Worm (Caenorhabditis elegans) whole organism, L3 larva: ENCODE measurements around the gene Y82E9BR.9.

Source experiments
- R02D3.7 ChIP-seq: fragments of 150-350 bp; optimal IDR thresholded peaks from 2 replicates; lab custom pipeline; 2014; ENCODE audit warnings: missing biosample characterization, missing genetic modification characterization
- ZK546.5 ChIP-seq: sonication (generic microtip); optimal IDR thresholded peaks from 2 replicates; lab custom pipeline; 2017; ENCODE audit warnings: missing biosample characterization, missing genetic modification characterization
- aly-2 ChIP-seq: fragments of 150-350 bp; optimal IDR thresholded peaks from 2 replicates; lab custom pipeline; 2014; ENCODE audit warnings: missing biosample characterization, missing genetic modification characterization
- ceh-16 ChIP-seq: sonication (generic microtip); optimal IDR thresholded peaks from 2 replicates; lab custom pipeline; 2017; ENCODE audit warnings: missing biosample characterization, missing genetic modification characterization
- ceh-28 ChIP-seq: fragments of 150-350 bp; optimal IDR thresholded peaks from 2 replicates; lab custom pipeline; 2014; ENCODE audit warnings: missing biosample characterization, missing genetic modification reagents, missing genetic modification characterization
- ceh-82 ChIP-seq: fragments of 150-350 bp; optimal IDR thresholded peaks from 2 replicates; lab custom pipeline; 2014; ENCODE audit warnings: missing biosample characterization, missing genetic modification characterization
- daf-12 ChIP-seq: fragments of 150-350 bp; optimal IDR thresholded peaks from 2 replicates; lab custom pipeline; 2014; ENCODE audit warnings: missing biosample characterization, missing genetic modification reagents, missing genetic modification characterization
- egl-5 ChIP-seq: fragments of 150-350 bp; optimal IDR thresholded peaks from 2 replicates; lab custom pipeline; 2017; ENCODE audit warnings: missing biosample characterization, missing genetic modification reagents, missing genetic modification characterization, inconsistent platforms
- elt-2 ChIP-seq: sonication (generic microtip); optimal IDR thresholded peaks from 2 replicates; lab custom pipeline; 2016; ENCODE audit warnings: missing genetic modification reagents, mild to moderate bottlenecking, missing genetic modification characterization, missing compliant biosample characterization
- elt-3 ChIP-seq, 3 experiments: fragments of 150-350 bp in 1 of 3; sonication (generic microtip) in 2 of 3; optimal IDR thresholded peaks; 2 replicates in 2 of 3; 4 replicates in 1 of 3; lab custom pipeline; 2014 to 2017; ENCODE audit warnings: missing biosample characterization in 3 of 3, missing genetic modification characterization in 3 of 3
- fkh-2 ChIP-seq: fragments of 150-350 bp; optimal IDR thresholded peaks from 2 replicates; lab custom pipeline; 2014; ENCODE audit warnings: missing biosample characterization, missing genetic modification reagents, missing genetic modification characterization
- fos-1 ChIP-seq: fragments of 150-350 bp; optimal IDR thresholded peaks from 2 replicates; lab custom pipeline; 2014; ENCODE audit warnings: missing biosample characterization, missing genetic modification characterization
- jun-1 ChIP-seq: fragments of 150-350 bp; optimal IDR thresholded peaks from 2 replicates; lab custom pipeline; 2014; ENCODE audit warnings: missing biosample characterization, missing genetic modification reagents, missing genetic modification characterization
- lin-15B ChIP-seq: fragments of 150-350 bp; optimal IDR thresholded peaks from 2 replicates; lab custom pipeline; 2014; ENCODE audit warnings: missing biosample characterization, missing genetic modification characterization
- lin-39 ChIP-seq: fragments of 150-350 bp; optimal IDR thresholded peaks from 2 replicates; lab custom pipeline; 2018; ENCODE audit warnings: missing biosample characterization, missing genetic modification reagents, missing genetic modification characterization
- lsy-12 ChIP-seq: sonication (generic microtip); optimal IDR thresholded peaks from 2 replicates; lab custom pipeline; 2016; ENCODE audit warnings: mild to moderate bottlenecking, missing genetic modification characterization, missing compliant biosample characterization
- mdl-1 ChIP-seq: fragments of 150-350 bp; optimal IDR thresholded peaks from 2 replicates; lab custom pipeline; 2014; ENCODE audit warnings: missing biosample characterization, missing genetic modification characterization
- mml-1 ChIP-seq: fragments of 150-350 bp; sonication (generic microtip); optimal IDR thresholded peaks from 3 replicates; lab custom pipeline; 2014; ENCODE audit warnings: missing biosample characterization, missing genetic modification characterization
- nfya-1 ChIP-seq: sonication (generic microtip); optimal IDR thresholded peaks from 2 replicates; lab custom pipeline; 2017; ENCODE audit warnings: missing genetic modification characterization, mild to moderate bottlenecking, missing compliant biosample characterization, antibody characterized with exemption, moderate library complexity; ENCODE audit not compliant: insufficient read depth
- nhr-12 ChIP-seq: fragments of 150-350 bp; optimal IDR thresholded peaks from 2 replicates; lab custom pipeline; 2014; ENCODE audit warnings: missing biosample characterization, missing genetic modification characterization
- nhr-237 ChIP-seq: fragments of 150-350 bp; optimal IDR thresholded peaks from 2 replicates; lab custom pipeline; 2014; ENCODE audit warnings: missing biosample characterization, missing genetic modification characterization
- nhr-25 ChIP-seq: sonication (generic microtip); optimal IDR thresholded peaks from 2 replicates; lab custom pipeline; 2017; ENCODE audit warnings: missing biosample characterization, missing genetic modification characterization
- nhr-28 ChIP-seq: fragments of 150-350 bp; optimal IDR thresholded peaks from 2 replicates; lab custom pipeline; 2014; ENCODE audit warnings: missing biosample characterization, missing genetic modification characterization
- nhr-67 ChIP-seq: fragments of 150-350 bp; optimal IDR thresholded peaks from 2 replicates; lab custom pipeline; 2014; ENCODE audit warnings: missing biosample characterization, missing genetic modification characterization
- nhr-77 ChIP-seq: fragments of 150-350 bp; optimal IDR thresholded peaks from 2 replicates; lab custom pipeline; 2014; ENCODE audit warnings: missing biosample characterization, missing genetic modification characterization
- pha-4 ChIP-seq: fragments of 150-350 bp; optimal IDR thresholded peaks from 2 replicates; lab custom pipeline; 2014; ENCODE audit warnings: missing biosample characterization, missing genetic modification reagents, missing genetic modification characterization
- skn-1 ChIP-seq: fragments of 150-350 bp; optimal IDR thresholded peaks from 2 replicates; lab custom pipeline; 2014; ENCODE audit warnings: missing biosample characterization, missing genetic modification characterization
- snpc-4 ChIP-seq: fragments of 150-350 bp; optimal IDR thresholded peaks from 2 replicates; lab custom pipeline; 2014; ENCODE audit warnings: missing biosample characterization, missing genetic modification characterization
- unc-39 ChIP-seq: sonication (generic microtip); optimal IDR thresholded peaks from 4 replicates; lab custom pipeline; 2017; ENCODE audit warnings: missing biosample characterization, missing genetic modification characterization
- unc-62 ChIP-seq: fragments of 150-350 bp; sonication (generic microtip); optimal IDR thresholded peaks from 4 replicates; lab custom pipeline; 2014; ENCODE audit warnings: missing biosample characterization, missing genetic modification reagents, missing genetic modification characterization
- zag-1 ChIP-seq: fragments of 150-350 bp; optimal IDR thresholded peaks from 2 replicates; lab custom pipeline; 2014; ENCODE audit warnings: missing biosample characterization, missing genetic modification characterization
- ztf-11 ChIP-seq: fragments of 150-350 bp; optimal IDR thresholded peaks from 2 replicates; lab custom pipeline; 2014; ENCODE audit warnings: missing biosample characterization, missing genetic modification characterization

Y82E9BR.9 gene

DNA sequence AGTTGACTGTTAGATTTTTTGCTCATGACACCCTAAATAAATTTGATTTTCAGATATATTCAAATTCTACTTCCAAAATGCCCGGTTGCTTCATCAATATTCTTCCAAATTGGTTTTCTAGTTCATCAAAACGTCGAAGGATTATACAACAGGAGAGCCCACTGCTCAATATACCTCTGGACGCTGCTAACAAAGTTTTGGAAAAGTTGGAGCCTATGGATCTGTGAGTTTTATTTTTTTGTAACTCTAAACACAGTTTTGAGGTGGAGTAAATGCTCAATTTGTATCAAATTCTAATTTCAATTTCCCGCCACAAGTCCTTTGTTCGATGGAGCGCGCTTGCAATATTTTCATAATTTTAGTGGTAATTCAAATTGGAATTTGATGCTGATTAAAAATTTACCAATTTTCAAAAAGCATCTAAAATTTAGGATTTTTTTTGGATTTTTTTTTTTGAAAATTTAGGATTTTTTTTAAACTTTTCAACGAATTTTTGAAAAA is 16.6 kb downstream of the Y82E9BR.9 start, which contains the start of gene fbxa-27:
Gene fbxa-27 (plus strand): TSS at position 51 of the 501 bp plus-strand sequence.
- TF ChIP-seq daf-12 (tag; lab: Kevin White, UChicago) = no peak
- TF ChIP-seq egl-5 = no peak
- TF ChIP-seq elt-3 (tag; optimal IDR thresholded peaks at IDR 0.05; lab: Kevin White, UChicago) = no peak
- TF ChIP-seq jun-1 (tag; lab: Kevin White, UChicago) = no peak
- no peak for TF ChIP-seq aly-2 (tag; lab: Kevin White, UChicago)
- no peak for TF ChIP-seq lsy-12 (tag; lab: Kevin White, UChicago)
- no peak for TF ChIP-seq nfya-1 (tag; lab: Kevin White, UChicago)
- TF ChIP-seq fkh-2 (tag; lab: Kevin White, UChicago) = no peak
- TF ChIP-seq nhr-28 (tag; lab: Kevin White, UChicago) = no peak

- no peak for TF ChIP-seq nhr-12 (tag; lab: Kevin White, UChicago)
- TF ChIP-seq ZK546.5 (tag; lab: Kevin White, UChicago) = no peak
- TF ChIP-seq elt-2 (tag; lab: Kevin White, UChicago) = peak; percentile 67
- TF ChIP-seq pha-4 (tag; lab: Kevin White, UChicago) = peak; percentile 20
- no peak for TF ChIP-seq unc-62 (GFP tag; lab: Kevin White, UChicago)
- no peak for TF ChIP-seq ztf-11 (tag; lab: Kevin White, UChicago)
Measured at ce11 chrIII:1342488-1342887, 17.1 kb downstream of the Y82E9BR.9 start, which contains the start of gene fbxa-26. Gene fbxa-26 (minus strand): TSS chrIII:1342522.

ce11 chrIII:1340240-1340639 is 19.3 kb downstream of the Y82E9BR.9 start, which contains the start of gene fbxa-5:
Gene fbxa-5 (minus strand): TSS chrIII:1340340.
- TF ChIP-seq nhr-12 (tag; lab: Kevin White, UChicago) = no peak
- TF ChIP-seq nhr-25 (tag; lab: Kevin White, UChicago) = no peak
- TF ChIP-seq elt-3 (tag; optimal IDR thresholded peaks at IDR 0.05; lab: Kevin White, UChicago) = no peak
- no peak for TF ChIP-seq ceh-82
- TF ChIP-seq nhr-67 (tag; lab: Kevin White, UChicago) = no peak
- no peak for TF ChIP-seq mdl-1
- TF ChIP-seq nhr-77 = no peak

- TF ChIP-seq lin-15B (tag; lab: Kevin White, UChicago) = no peak
- TF ChIP-seq elt-2 (tag; lab: Kevin White, UChicago) = peak; percentile 68
- no peak for TF ChIP-seq ceh-28
- no peak for TF ChIP-seq zag-1 (tag; lab: Kevin White, UChicago)
- TF ChIP-seq skn-1 (tag; lab: Kevin White, UChicago) = no peak
- TF ChIP-seq, all 47 proteins: peak for 1
Measured at ce11 chrIII:1331894-1332293, 27.7 kb downstream of the Y82E9BR.9 start, which contains the start of gene Y82E9BL.19. Gene Y82E9BL.19 (plus strand): TSS chrIII:1332016.

ce11 chrIII:1326490-1326889 is 33.1 kb downstream of the Y82E9BR.9 start, which contains the start of gene Y82E9BL.18:
Gene Y82E9BL.18 (plus strand): TSS chrIII:1326790.
- TF ChIP-seq nhr-77 = no peak
- TF ChIP-seq daf-12 (tag; lab: Kevin White, UChicago) = no peak
- no peak for TF ChIP-seq jun-1 (tag; lab: Kevin White, UChicago)
- TF ChIP-seq lin-39 (tag; lab: Kevin White, UChicago) = no peak
- TF ChIP-seq, all 47 proteins: peak for 0

ce11 chrIII:1324513-1324912 is 35.1 kb downstream of the Y82E9BR.9 start, which contains the start of gene fbxa-14:
Gene fbxa-14 (minus strand): TSS chrIII:1324613.
- no peak for TF ChIP-seq nfya-1 (tag; lab: Kevin White, UChicago)
- no peak for TF ChIP-seq elt-2 (tag; lab: Kevin White, UChicago)
- no peak for TF ChIP-seq mml-1 (tag; lab: Kevin White, UChicago)
- no peak for TF ChIP-seq unc-62 (GFP tag; lab: Kevin White, UChicago)
- TF ChIP-seq egl-5 = no peak
- no peak for TF ChIP-seq ZK546.5 (tag; lab: Kevin White, UChicago)
- TF ChIP-seq lin-39 (tag; lab: Kevin White, UChicago) = no peak
- no peak for TF ChIP-seq ceh-82
- TF ChIP-seq R02D3.7 (tag; lab: Kevin White, UChicago) = no peak
- no peak for TF ChIP-seq ceh-16 (tag; lab: Kevin White, UChicago)
- no peak for TF ChIP-seq aly-2 (tag; lab: Kevin White, UChicago)
- no peak for TF ChIP-seq fos-1 (tag; lab: Kevin White, UChicago)
- no peak for TF ChIP-seq nhr-237 (tag; lab: Kevin White, UChicago)
- no peak for TF ChIP-seq unc-39
- no peak for TF ChIP-seq jun-1 (tag; lab: Kevin White, UChicago)
- TF ChIP-seq snpc-4 (tag; lab: Kevin White, UChicago) = no peak
